Fruit fly (Drosophila melanogaster): Measurements from ENCODE around the gene CG17597.

CG17597 gene

DNA sequence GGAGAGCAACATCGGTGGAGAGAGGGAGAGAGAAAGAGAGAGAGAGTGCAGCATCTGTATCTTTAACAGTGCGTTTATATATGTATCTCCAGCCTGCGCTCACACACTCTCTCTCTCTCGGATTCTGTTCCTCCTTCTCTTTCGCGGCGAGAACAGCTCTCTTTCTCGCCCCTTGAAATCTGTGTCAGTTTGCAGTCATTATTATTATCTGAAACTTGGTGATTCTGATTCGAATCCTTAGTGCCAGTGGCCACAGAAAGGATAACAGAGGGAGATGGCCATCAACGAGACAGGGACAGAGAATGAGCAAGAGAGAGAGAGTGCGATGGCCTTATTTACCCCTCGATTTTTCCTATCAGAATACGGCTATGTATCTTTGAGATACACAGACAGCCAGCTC lies 48.0 kb downstream of the CG17597 start:
- TF ChIP-seq CG15073 (GFP tag; optimal IDR thresholded peaks at IDR 0.05) (no peak), seq (GFP tag; IDR thresholded peaks at IDR 0.05) (peak; percentile 55), tll (GFP tag; optimal IDR thresholded peaks at IDR 0.05) (peak; percentile 66 to 85), sr (GFP tag; IDR thresholded peaks at IDR 0.05) (no peak), E2f2 (GFP tag; IDR thresholded peaks at IDR 0.05) (no peak), CG8359 (GFP tag; optimal IDR thresholded peaks at IDR 0.05; ENCODE audit: borderline replicate concordance) (no peak), YL-1 (GFP tag; optimal IDR thresholded peaks at IDR 0.05) (no peak), CG4820 (GFP tag; optimal IDR thresholded peaks at IDR 0.05) (no peak), gcm2 (GFP tag; optimal IDR thresholded peaks at IDR 0.05) (no peak), fd102C (GFP tag; optimal IDR thresholded peaks at IDR 0.05) (no peak), Ets65A (GFP tag) (no peak), CG12155 (GFP tag; optimal IDR thresholded peaks at IDR 0.05) (no peak), insv (GFP tag; optimal IDR thresholded peaks at IDR 0.05) (peak; percentile 95 to 98), NFAT (GFP tag; IDR thresholded peaks at IDR 0.05) (no peak), hb (GFP tag; IDR thresholded peaks at IDR 0.05; ENCODE audit: partially characterized antibody) (no peak), en (GFP tag; optimal IDR thresholded peaks at IDR 0.05) (no peak), Ravus (GFP tag; IDR thresholded peaks at IDR 0.05) (peak; percentile 63), CG1832 (GFP tag; optimal IDR thresholded peaks at IDR 0.05) (peak; percentile 88), CG14667 (GFP tag; IDR thresholded peaks at IDR 0.05) (no peak), Bteb2 (GFP tag; optimal IDR thresholded peaks at IDR 0.05) (no peak), maf-S (GFP tag; optimal IDR thresholded peaks at IDR 0.05) (no peak), eve (GFP tag; optimal IDR thresholded peaks at IDR 0.05) (no peak), sens (GFP tag) (peak; percentile 74), gro (GFP tag; optimal IDR thresholded peaks at IDR 0.05) (no peak), ewg (GFP tag; optimal IDR thresholded peaks at IDR 0.05) (peak; percentile 24), Poxn (GFP tag; IDR thresholded peaks at IDR 0.05) (no peak), Elba2 (GFP tag; optimal IDR thresholded peaks at IDR 0.05) (peak; percentile 29), grn (GFP tag; optimal IDR thresholded peaks at IDR 0.05) (peak; percentile 47), CG18262 (tag; optimal IDR thresholded peaks at IDR 0.05) (no peak), Usf (GFP tag; optimal IDR thresholded peaks at IDR 0.05) (no peak), Deaf1 (tag; optimal IDR thresholded peaks at IDR 0.05) (peak; percentile 33), CG42726 (GFP tag; IDR thresholded peaks at IDR 0.05; ENCODE audit: partially characterized antibody) (no peak), ase (GFP tag; IDR thresholded peaks at IDR 0.05) (no peak), Nf-YB (GFP tag; optimal IDR thresholded peaks at IDR 0.05) (peak; percentile 95), CG5953 (GFP tag; IDR thresholded peaks at IDR 0.05) (no peak), CG1024 (GFP tag; IDR thresholded peaks at IDR 0.05) (no peak), kah (GFP tag; optimal IDR thresholded peaks at IDR 0.05) (no peak), zen (tag; optimal IDR thresholded peaks at IDR 0.05) (peak; percentile 88), crc (GFP tag; optimal IDR thresholded peaks at IDR 0.05) (no peak), sd (tag; optimal IDR thresholded peaks at IDR 0.05) (no peak), chinmo (GFP tag; IDR thresholded peaks at IDR 0.05; ENCODE audit: partially characterized antibody) (0 out of 4 replicates have a peak, but pooled peaks have one; percentile 17), cg (GFP tag; optimal IDR thresholded peaks at IDR 0.05) (peak; percentile 40), CG2889 (GFP tag; IDR thresholded peaks at IDR 0.05) (no peak), pho (GFP tag; optimal IDR thresholded peaks at IDR 0.05) (no peak), cato (GFP tag; optimal IDR thresholded peaks at IDR 0.05; ENCODE audit: borderline replicate concordance) (no peak), Trl (optimal IDR thresholded peaks at IDR 0.05) (peak; percentile 74 to 97), Trl (GFP tag; optimal IDR thresholded peaks at IDR 0.05) (peak; percentile 12), Atf3 (GFP tag; optimal IDR thresholded peaks at IDR 0.05) (no peak), fru (optimal IDR thresholded peaks at IDR 0.05) (no peak), BtbVII (GFP tag; optimal IDR thresholded peaks at IDR 0.05) (no peak), Scr (GFP tag; IDR thresholded peaks at IDR 0.05; ENCODE audit: partially characterized antibody) (no peak), fd96Cb (tag; optimal IDR thresholded peaks at IDR 0.05) (no peak), Nf-YC (tag; optimal IDR thresholded peaks at IDR 0.05) (peak; percentile 95)

All from whole organism, embryonic.